Worm (Caenorhabditis elegans) whole organism, mixed stage, embryonic: ENCODE measurements around the gene nhr-14.

Experiments used
- M03D4.4 ChIP-seq: sonication (generic microtip); optimal IDR thresholded peaks from 2 replicates; lab custom pipeline; 2017; ENCODE audit warnings: mild to moderate bottlenecking, missing genetic modification characterization, missing compliant biosample characterization
- bed-3 ChIP-seq: fragments of 200-800 bp; sonication (Bioruptor generic); optimal IDR thresholded peaks from 3 replicates; lab custom pipeline; 2018; ENCODE audit warnings: mild to moderate bottlenecking, missing genetic modification characterization, moderate library complexity, missing compliant biosample characterization
- blmp-1 ChIP-seq: fragments of 150-350 bp; optimal IDR thresholded peaks from 2 replicates; lab custom pipeline; 2014; ENCODE audit warnings: missing biosample characterization, missing genetic modification characterization
- ceh-39 ChIP-seq: fragments of 150-350 bp; optimal IDR thresholded peaks from 2 replicates; lab custom pipeline; 2014; ENCODE audit warnings: missing biosample characterization, missing genetic modification characterization
- ceh-43 ChIP-seq: fragments of 200-800 bp; sonication (Bioruptor generic); optimal IDR thresholded peaks from 2 replicates; lab custom pipeline; 2018; ENCODE audit warnings: mild to moderate bottlenecking, missing genetic modification characterization, moderate library complexity, missing compliant biosample characterization
- ceh-83 ChIP-seq: fragments of 200-800 bp; sonication (Bioruptor generic); optimal IDR thresholded peaks from 2 replicates; lab custom pipeline; 2018; ENCODE audit warnings: mild to moderate bottlenecking, missing genetic modification characterization, missing compliant biosample characterization
- ces-1 ChIP-seq: fragments of 150-350 bp; optimal IDR thresholded peaks from 2 replicates; lab custom pipeline; 2014; ENCODE audit warnings: missing biosample characterization, missing genetic modification reagents, missing genetic modification characterization
- cnd-1 ChIP-seq: fragments of 200-800 bp; sonication (Bioruptor generic); optimal IDR thresholded peaks from 2 replicates; lab custom pipeline; 2018; ENCODE audit warnings: mild to moderate bottlenecking, missing genetic modification characterization, missing compliant biosample characterization
- drap-1 ChIP-seq: fragments of 200-800 bp; sonication (Bioruptor generic); optimal IDR thresholded peaks from 3 replicates; lab custom pipeline; 2018; ENCODE audit warnings: mild to moderate bottlenecking, missing genetic modification characterization, missing compliant biosample characterization
- elt-1 ChIP-seq: sonication (generic microtip); optimal IDR thresholded peaks from 2 replicates; lab custom pipeline; 2017; ENCODE audit warnings: missing genetic modification characterization, mild to moderate bottlenecking, missing compliant biosample characterization, antibody characterized with exemption, moderate library complexity, borderline replicate concordance; ENCODE audit not compliant: insufficient read depth
- ham-2 ChIP-seq: fragments of 200-800 bp; sonication (Bioruptor generic); optimal IDR thresholded peaks from 2 replicates; lab custom pipeline; 2018; ENCODE audit warnings: mild to moderate bottlenecking, missing genetic modification characterization, missing compliant biosample characterization
- hlh-1 ChIP-seq: fragments of 150-350 bp; optimal IDR thresholded peaks from 2 replicates; lab custom pipeline; 2014; ENCODE audit warnings: missing biosample characterization, missing genetic modification reagents, missing genetic modification characterization
- lin-13 ChIP-seq: fragments of 150-350 bp; optimal IDR thresholded peaks from 2 replicates; lab custom pipeline; 2014; ENCODE audit warnings: missing biosample characterization, missing genetic modification characterization
- lin-32 ChIP-seq: fragments of 200-800 bp; sonication (Bioruptor generic); optimal IDR thresholded peaks from 2 replicates; lab custom pipeline; 2018; ENCODE audit warnings: mild to moderate bottlenecking, missing genetic modification characterization, missing compliant biosample characterization
- lsy-2 ChIP-seq: fragments of 150-350 bp; optimal IDR thresholded peaks from 2 replicates; lab custom pipeline; 2014; ENCODE audit warnings: missing biosample characterization, missing genetic modification characterization
- mab-5 ChIP-seq: fragments of 150-350 bp; optimal IDR thresholded peaks from 2 replicates; lab custom pipeline; 2014; ENCODE audit warnings: missing biosample characterization, missing genetic modification characterization
- mep-1 ChIP-seq: fragments of 150-350 bp; optimal IDR thresholded peaks from 2 replicates; lab custom pipeline; 2017; ENCODE audit warnings: missing biosample characterization, missing genetic modification reagents, missing genetic modification characterization, inconsistent platforms
- mls-2 ChIP-seq: sonication (generic microtip); optimal IDR thresholded peaks from 2 replicates; lab custom pipeline; 2016; ENCODE audit warnings: mild to moderate bottlenecking, missing genetic modification characterization, moderate library complexity, missing compliant biosample characterization
- nhr-12 ChIP-seq: fragments of 150-350 bp; optimal IDR thresholded peaks from 2 replicates; lab custom pipeline; 2014; ENCODE audit warnings: missing biosample characterization, missing genetic modification characterization
- nhr-2 ChIP-seq: fragments of 150-350 bp; optimal IDR thresholded peaks from 2 replicates; lab custom pipeline; 2014; ENCODE audit warnings: missing biosample characterization, missing genetic modification characterization
- nhr-237 ChIP-seq: fragments of 150-350 bp; optimal IDR thresholded peaks from 2 replicates; lab custom pipeline; 2014; ENCODE audit warnings: missing biosample characterization, missing genetic modification characterization
- nhr-28 ChIP-seq: fragments of 150-350 bp; optimal IDR thresholded peaks from 2 replicates; lab custom pipeline; 2014; ENCODE audit warnings: missing biosample characterization, missing genetic modification characterization
- nhr-76 ChIP-seq: sonication (generic microtip); optimal IDR thresholded peaks from 2 replicates; lab custom pipeline; 2017; ENCODE audit warnings: missing biosample characterization, missing genetic modification characterization
- pha-4 ChIP-seq: fragments of 150-350 bp; optimal IDR thresholded peaks from 2 replicates; lab custom pipeline; 2018; ENCODE audit warnings: missing biosample characterization, missing genetic modification reagents, missing genetic modification characterization
- sem-2 ChIP-seq: fragments of 200-800 bp; sonication (Bioruptor generic); optimal IDR thresholded peaks from 2 replicates; lab custom pipeline; 2018; ENCODE audit warnings: mild to moderate bottlenecking, missing genetic modification characterization, missing compliant biosample characterization
- snpc-4 ChIP-seq: fragments of 150-350 bp; optimal IDR thresholded peaks from 2 replicates; lab custom pipeline; 2014; ENCODE audit warnings: missing biosample characterization, missing genetic modification characterization
- sptf-1 ChIP-seq: sonication (generic microtip); optimal IDR thresholded peaks from 2 replicates; lab custom pipeline; 2017; ENCODE audit warnings: mild to moderate bottlenecking, missing genetic modification characterization, moderate library complexity, missing compliant biosample characterization
- tbx-8 ChIP-seq: fragments of 200-800 bp; sonication (Bioruptor generic); optimal IDR thresholded peaks from 2 replicates; lab custom pipeline; 2018; ENCODE audit warnings: mild to moderate bottlenecking, missing genetic modification characterization, moderate library complexity, missing compliant biosample characterization
- unc-120 ChIP-seq: sonication (generic microtip); optimal IDR thresholded peaks from 2 replicates; lab custom pipeline; 2017; ENCODE audit warnings: missing genetic modification characterization, missing compliant biosample characterization; ENCODE audit not compliant: poor library complexity, severe bottlenecking
- unc-39 ChIP-seq: fragments of 150-350 bp; optimal IDR thresholded peaks from 2 replicates; lab custom pipeline; 2014; ENCODE audit warnings: missing biosample characterization, missing genetic modification characterization
- unc-62 ChIP-seq: fragments of 150-350 bp; optimal IDR thresholded peaks from 2 replicates; lab custom pipeline; 2014; ENCODE audit warnings: missing biosample characterization, missing genetic modification reagents, missing genetic modification characterization
- zip-8 ChIP-seq: fragments of 150-350 bp; optimal IDR thresholded peaks from 2 replicates; lab custom pipeline; 2014; ENCODE audit warnings: missing biosample characterization, missing genetic modification characterization
- ztf-11 ChIP-seq: fragments of 150-350 bp; optimal IDR thresholded peaks from 2 replicates; lab custom pipeline; 2014; ENCODE audit warnings: missing biosample characterization, missing genetic modification characterization

Gene nhr-14

DNA sequence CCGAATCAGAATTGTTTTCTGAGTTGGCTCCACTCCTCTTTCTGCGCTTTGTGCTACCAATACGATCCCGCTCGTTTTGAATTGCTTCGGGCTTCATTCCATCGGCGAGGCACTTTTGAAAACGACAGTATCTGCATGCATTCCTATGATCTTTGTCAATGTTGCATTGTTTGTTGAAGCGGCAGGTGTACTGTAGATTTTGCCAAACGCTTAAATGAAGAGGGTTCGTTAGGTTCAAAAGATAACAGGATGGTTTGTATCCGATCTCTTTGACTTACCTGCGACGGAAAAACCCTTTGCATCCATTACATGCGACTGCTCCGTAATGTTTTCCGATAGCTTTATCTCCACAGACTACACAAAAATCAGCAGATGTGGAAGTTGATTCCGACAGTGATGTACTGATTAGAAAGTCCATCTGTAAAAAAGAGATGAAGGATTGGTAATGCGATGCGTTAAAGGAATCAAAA is at the start of gene nhr-14:
nhr-14 (minus strand) TSS at position 420 of the 470 bp plus-strand sequence.
- TF ChIP-seq blmp-1 (tag; lab: Kevin White, UChicago) (no peak), mls-2 (no peak), mab-5 (tag; lab: Kevin White, UChicago) (no peak)
- TF ChIP-seq, all 35 proteins: peak for 0

- TF ChIP-seq zip-8 (tag; lab: Kevin White, UChicago), result no peak
- no peak for TF ChIP-seq ceh-39
- no peak for TF ChIP-seq tbx-8
- no peak for TF ChIP-seq blmp-1 (tag; lab: Kevin White, UChicago)
- no peak for TF ChIP-seq cnd-1
- TF ChIP-seq mep-1, result no peak
- TF ChIP-seq nhr-76, result no peak
Observed at ce11 chrX:8523000-8523399, 47.0 kb upstream of the nhr-14 start.

DNA sequence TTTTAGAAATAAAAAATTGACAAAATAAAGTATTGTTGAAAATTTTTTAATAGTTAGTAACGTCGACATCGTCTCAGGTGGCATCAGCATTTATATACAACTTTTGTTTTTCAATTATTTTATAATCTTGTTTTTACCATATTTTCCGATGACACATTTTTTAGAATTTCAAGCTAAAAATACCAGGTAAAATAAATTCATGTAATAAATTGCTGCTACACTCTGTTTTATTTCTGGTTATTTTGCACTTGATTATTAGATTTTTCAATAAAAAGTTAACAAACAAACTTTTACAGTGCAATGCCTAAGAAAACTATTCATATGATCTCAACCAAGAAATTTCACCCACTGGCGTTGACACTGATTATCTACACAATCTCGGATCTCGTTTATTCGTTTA is 45.6 kb upstream of the nhr-14 start, which contains the start of gene C03G5.14:
C03G5.14 (plus strand) TSS at position 301 of the 400 bp plus-strand sequence.
- TF ChIP-seq ztf-11 (tag; lab: Kevin White, UChicago) (no peak), bed-3 (no peak), ceh-43 (GFP tag; lab: Kevin White, UChicago) (no peak), unc-62 (no peak), tbx-8 (no peak), unc-120 (tag; lab: Kevin White, UChicago) (no peak), snpc-4 (tag; lab: Kevin White, UChicago) (no peak), lin-32 (GFP tag; lab: Kevin White, UChicago) (no peak), unc-39 (tag; lab: Kevin White, UChicago) (no peak), pha-4 (tag; lab: Kevin White, UChicago) (no peak), M03D4.4 (no peak), ceh-83 (GFP tag; lab: Kevin White, UChicago) (no peak), ceh-39 (no peak), ham-2 (GFP tag; lab: Kevin White, UChicago) (no peak), zip-8 (tag; lab: Kevin White, UChicago) (no peak), blmp-1 (tag; lab: Kevin White, UChicago) (no peak), nhr-76 (no peak), drap-1 (no peak), cnd-1 (no peak), lin-13 (tag; lab: Kevin White, UChicago) (no peak)

DNA sequence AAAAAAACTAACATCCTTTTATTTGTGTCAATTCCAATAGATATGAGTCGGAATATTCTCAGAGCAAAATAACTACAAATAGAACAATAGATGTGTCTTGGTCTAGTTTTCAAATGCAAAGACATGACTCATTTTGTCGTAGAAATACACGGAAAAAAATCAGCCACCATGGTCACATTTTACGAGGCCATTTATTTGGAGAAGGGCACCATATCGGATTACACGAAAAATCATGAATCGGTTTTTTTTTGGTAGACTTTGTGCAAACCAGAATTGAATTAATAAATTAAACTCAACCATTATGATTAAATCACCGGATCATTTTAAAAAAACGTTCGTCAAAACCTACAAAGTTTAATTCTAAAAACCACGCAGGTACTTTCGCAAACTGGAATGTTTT is 44.4 kb upstream of the nhr-14 start, which contains the start of gene H03E18.2:
H03E18.2 (minus strand) TSS at position 101 of the 400 bp plus-strand sequence.
- TF ChIP-seq hlh-1 (tag; lab: Kevin White, UChicago), result no peak
- no peak for TF ChIP-seq nhr-2 (tag; lab: Kevin White, UChicago)
- no peak for TF ChIP-seq mep-1
- no peak for TF ChIP-seq M03D4.4
- no peak for TF ChIP-seq nhr-28 (tag; lab: Kevin White, UChicago)
- TF ChIP-seq ceh-83 (GFP tag; lab: Kevin White, UChicago), result no peak
- no peak for TF ChIP-seq zip-8 (tag; lab: Kevin White, UChicago)
- no peak for TF ChIP-seq unc-62
- TF ChIP-seq cnd-1, result no peak

DNA sequence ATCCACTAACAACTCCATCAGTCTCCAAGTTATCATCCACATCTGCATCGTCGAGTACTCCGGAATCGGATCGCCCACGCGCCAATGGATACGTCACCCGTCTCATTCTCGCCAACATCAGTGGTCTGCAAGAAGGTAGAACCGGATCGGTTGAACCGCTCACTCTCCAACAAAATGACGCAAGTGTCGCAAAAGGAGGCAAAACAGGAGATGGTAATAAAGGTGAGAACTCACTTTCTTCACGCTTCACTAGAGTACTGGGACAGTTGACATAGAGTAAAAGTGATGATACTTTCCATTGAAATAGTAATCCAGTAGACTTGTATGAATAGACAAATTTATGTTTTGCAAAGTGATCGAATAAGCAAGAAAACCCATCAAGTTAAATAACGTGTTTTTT is 33.1 kb upstream of the nhr-14 start:
- TF ChIP-seq unc-120 (tag; lab: Kevin White, UChicago) (no peak), M03D4.4 (no peak), blmp-1 (tag; lab: Kevin White, UChicago) (no peak), ztf-11 (tag; lab: Kevin White, UChicago) (no peak), zip-8 (tag; lab: Kevin White, UChicago) (no peak), nhr-76 (no peak), mep-1 (no peak), drap-1 (no peak), lin-13 (tag; lab: Kevin White, UChicago) (no peak), sem-2 (no peak), bed-3 (no peak), nhr-237 (tag; lab: Kevin White, UChicago) (no peak), ces-1 (GFP tag; lab: Kevin White, UChicago) (no peak), snpc-4 (tag; lab: Kevin White, UChicago) (no peak), sptf-1 (tag; lab: Kevin White, UChicago) (no peak), elt-1 (tag; lab: Kevin White, UChicago) (no peak), lsy-2 (tag; lab: Kevin White, UChicago) (no peak), nhr-12 (no peak), tbx-8 (no peak)
